Fruit fly (Drosophila melanogaster): ENCODE measurements around the gene ppan.
A peak's percentile ranks its signal among the peaks of the same experiment; 100 is the strongest.

DNA sequence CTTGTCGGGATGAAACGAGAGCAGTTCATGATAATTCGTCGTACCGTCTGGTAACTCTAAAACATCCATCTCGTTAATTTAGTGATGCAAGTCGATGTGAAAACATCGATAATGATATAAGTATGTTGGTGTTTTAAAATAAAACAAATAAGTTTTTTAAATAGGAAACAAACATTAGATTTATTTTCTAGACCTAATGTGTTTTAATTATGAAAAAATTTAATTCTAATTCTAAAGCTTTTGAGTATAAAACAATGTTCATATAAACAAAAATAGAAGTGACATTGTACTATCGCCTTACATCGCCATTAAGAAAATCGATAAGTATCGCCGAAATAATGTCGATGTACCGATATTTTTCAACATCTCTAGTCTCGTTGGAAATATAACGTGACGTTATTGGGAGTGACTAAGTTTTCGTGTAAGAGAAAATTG is 5.0 kb upstream of the ppan start, which contains the start of gene Rab11:
- TF ChIP-seq Mnt (GFP tag; optimal IDR thresholded peaks at IDR 0.05) (peak; percentile 62), bab1 (GFP tag; optimal IDR thresholded peaks at IDR 0.05) (peak; percentile 75), cic (GFP tag; optimal IDR thresholded peaks at IDR 0.05) (no peak), tj (GFP tag; optimal IDR thresholded peaks at IDR 0.05) (peak; percentile 30), CG7101 (tag; optimal IDR thresholded peaks at IDR 0.05) (peak; percentile 52), CG11617 (GFP tag; optimal IDR thresholded peaks at IDR 0.05) (peak; percentile 78), kay (GFP tag; ENCODE audit: borderline replicate concordance) (no peak), CG14711 (tag; optimal IDR thresholded peaks at IDR 0.05) (peak; percentile 39), CG1620 (GFP tag; optimal IDR thresholded peaks at IDR 0.05) (peak; percentile 60), CG7045 (GFP tag; optimal IDR thresholded peaks at IDR 0.05) (peak; percentile 39), toe (GFP tag; optimal IDR thresholded peaks at IDR 0.05) (no peak)
